Fruit fly (Drosophila melanogaster): ENCODE results near the gene RpL13.

dm6 chr2L:9989275-9989674 lies 22.2 kb downstream of the RpL13 start:
- TF ChIP-seq CG8301 (tag; optimal IDR thresholded peaks at IDR 0.05) (no peak), Pif1A (GFP tag; optimal IDR thresholded peaks at IDR 0.05) (no peak), CG8159 (tag; optimal IDR thresholded peaks at IDR 0.05) (no peak)
